Worm (Caenorhabditis elegans): Measurements from ENCODE around the gene hrpa-1.

DNA sequence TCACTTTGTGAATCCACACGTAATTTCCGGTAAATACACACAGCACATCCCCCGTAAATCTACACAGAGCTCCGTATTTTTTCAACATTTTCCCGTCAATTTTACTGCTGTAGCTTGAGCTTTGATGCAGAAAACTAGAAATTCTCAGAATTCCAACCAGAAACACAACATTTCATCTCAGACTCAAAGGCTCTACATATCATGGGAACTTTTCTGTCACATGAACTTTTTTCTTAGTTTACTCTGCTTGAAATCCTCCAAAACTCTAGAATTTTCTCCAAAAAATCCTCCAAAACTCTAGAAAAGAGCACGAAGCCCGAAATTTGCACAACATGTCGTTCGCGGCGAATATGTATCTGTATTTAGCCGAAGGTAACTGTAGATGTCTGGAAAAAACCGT, 24.6 kb upstream of the hrpa-1 start, which contains the start of gene Y55H10A.2:
- TF ChIP-seq flt-1 (GFP tag; IDR thresholded peaks at IDR 0.05) (no peak), cog-1 (tag; optimal IDR thresholded peaks at IDR 0.05) (no peak), tab-1 (GFP tag; IDR thresholded peaks at IDR 0.05) (no peak), ref-1 (GFP tag; conservative IDR thresholded peaks at IDR 0.05) (no peak), T22C8.4 (GFP tag; IDR thresholded peaks at IDR 0.05) (no peak)
